Fruit fly (Drosophila melanogaster) whole organism, embryonic: ENCODE data around the gene Arp8.

ENCODE experiments used
- Asciz ChIP-seq: fragments of 200-800 bp; sonication (Bioruptor generic); optimal IDR thresholded peaks from 2 replicates; lab custom pipeline; 2017; ENCODE audit warnings: missing biosample characterization, mild to moderate bottlenecking, missing genetic modification characterization, missing genetic modification reagents
- Atf3 ChIP-seq: fragments of 200-800 bp; sonication (Bioruptor generic); optimal IDR thresholded peaks from 3 replicates; lab custom pipeline; 2016; ENCODE audit warnings: missing biosample characterization, missing genetic modification characterization
- B-H2 ChIP-seq: fragments of 200-800 bp; sonication (Bioruptor generic); optimal IDR thresholded peaks from 2 replicates; lab custom pipeline; 2018; ENCODE audit warnings: missing biosample characterization, mild to moderate bottlenecking, missing genetic modification characterization
- CG10274 ChIP-seq: fragments of 200-800 bp; sonication (Bioruptor generic); optimal IDR thresholded peaks from 3 replicates; lab custom pipeline; 2017; ENCODE audit warnings: missing biosample characterization, mild to moderate bottlenecking, missing genetic modification characterization
- CG11695 ChIP-seq: fragments of 200-800 bp; sonication (Bioruptor generic); IDR thresholded peaks from 3 replicates; pipeline ENCODE4 v1.3.6; 2022; ENCODE audit warnings: missing biosample characterization, missing genetic modification characterization
- CG12071 ChIP-seq: fragments of 200-800 bp; sonication (Bioruptor generic); optimal IDR thresholded peaks from 3 replicates; lab custom pipeline; 2018; ENCODE audit warnings: missing biosample characterization, mild to moderate bottlenecking, missing genetic modification characterization
- CG12391 ChIP-seq: fragments of 200-800 bp; sonication (Bioruptor generic); optimal IDR thresholded peaks from 3 replicates; lab custom pipeline; 2018; ENCODE audit warnings: missing biosample characterization, mild to moderate bottlenecking, missing genetic modification characterization, moderate library complexity
- CG12744 ChIP-seq: fragments of 200-800 bp; sonication (Bioruptor generic); optimal IDR thresholded peaks from 2 replicates; lab custom pipeline; 2016; ENCODE audit warnings: missing biosample characterization, missing genetic modification characterization
- CG13123 ChIP-seq: fragments of 200-800 bp; sonication (Bioruptor generic); optimal IDR thresholded peaks from 2 replicates; lab custom pipeline; 2016; ENCODE audit warnings: missing biosample characterization, missing genetic modification characterization
- CG15269 ChIP-seq: fragments of 200-800 bp; sonication (Bioruptor generic); optimal IDR thresholded peaks from 2 replicates; lab custom pipeline; 2018; ENCODE audit warnings: missing biosample characterization, mild to moderate bottlenecking, missing genetic modification characterization, moderate library complexity
- CG17359 ChIP-seq: fragments of 200-800 bp; sonication (Bioruptor generic); optimal IDR thresholded peaks from 3 replicates; lab custom pipeline; 2018; ENCODE audit warnings: missing biosample characterization, mild to moderate bottlenecking, missing genetic modification characterization, moderate library complexity
- CG17612 ChIP-seq: fragments of 200-800 bp; sonication (Bioruptor generic); IDR thresholded peaks from 2 replicates; pipeline ENCODE4 v1.3.6; 2022; ENCODE audit warnings: missing biosample characterization, missing genetic modification characterization
- CG18476 ChIP-seq: fragments of 200-800 bp; sonication (Bioruptor generic); optimal IDR thresholded peaks from 2 replicates; lab custom pipeline; 2016; ENCODE audit warnings: missing biosample characterization, mild to moderate bottlenecking, missing genetic modification characterization
- CG2889 ChIP-seq: fragments of 200-800 bp; sonication (Bioruptor generic); IDR thresholded peaks from 3 replicates; pipeline ENCODE4 v1.3.6; 2022; ENCODE audit warnings: missing biosample characterization, missing genetic modification characterization
- CG30403 ChIP-seq: fragments of 200-800 bp; sonication (Bioruptor generic); optimal IDR thresholded peaks from 3 replicates; lab custom pipeline; 2016; ENCODE audit warnings: missing biosample characterization, missing genetic modification characterization
- CG33213 ChIP-seq: fragments of 200-800 bp; sonication (Bioruptor generic); optimal IDR thresholded peaks from 3 replicates; lab custom pipeline; 2016; ENCODE audit warnings: missing biosample characterization, missing genetic modification characterization
- CG4854 ChIP-seq: fragments of 200-800 bp; sonication (Bioruptor generic); optimal IDR thresholded peaks from 2 replicates; lab custom pipeline; 2016; ENCODE audit warnings: missing biosample characterization, missing genetic modification characterization, inconsistent platforms
- CG6791 ChIP-seq: fragments of 200-800 bp; sonication (Bioruptor generic); IDR thresholded peaks from 3 replicates; pipeline ENCODE4 v1.3.6; 2022; ENCODE audit warnings: missing biosample characterization, missing genetic modification characterization; ENCODE audit not compliant: partially characterized antibody
- CG8388 ChIP-seq: fragments of 200-800 bp; sonication (Bioruptor generic); optimal IDR thresholded peaks from 2 replicates; lab custom pipeline; 2019; ENCODE audit warnings: missing biosample characterization, mild to moderate bottlenecking, missing genetic modification characterization, moderate library complexity
- Camta ChIP-seq: fragments of 200-800 bp; sonication (Bioruptor generic); optimal IDR thresholded peaks from 2 replicates; lab custom pipeline; 2016; ENCODE audit warnings: missing biosample characterization, missing genetic modification characterization
- Dfd ChIP-seq, 2 experiments: fragments of >200 bp; optimal IDR thresholded peaks; 2 replicates each; lab custom pipeline; 2017; ENCODE audit warnings: missing biosample characterization in 2 of 2, missing genetic modification characterization in 2 of 2
- Drgx ChIP-seq: fragments of 200-800 bp; sonication (Bioruptor generic); IDR thresholded peaks from 2 replicates; pipeline ENCODE4 v1.3.6; 2022; ENCODE audit warnings: missing biosample characterization, missing genetic modification characterization
- Eip74EF ChIP-seq, 2 experiments: fragments of 200-800 bp in 1 of 2; fragments of >200 bp in 1 of 2; sonication (Bioruptor generic) in 1 of 2; optimal IDR thresholded peaks; 2 replicates each; lab custom pipeline; 2017 to 2019; ENCODE audit warnings: missing biosample characterization in 2 of 2, missing genetic modification characterization in 2 of 2, mild to moderate bottlenecking in 1 of 2, moderate library complexity in 1 of 2
- Ets65A ChIP-seq: fragments of 200-800 bp; sonication (Bioruptor generic); peaks from one replicate; lab custom pipeline; 2016; ENCODE audit warnings: missing biosample characterization, missing genetic modification characterization
- HLH54F ChIP-seq: fragments of 200-800 bp; sonication (Bioruptor generic); optimal IDR thresholded peaks from 3 replicates; lab custom pipeline; 2016; ENCODE audit warnings: missing biosample characterization, missing genetic modification characterization
- Lhr ChIP-seq: fragments of 200-800 bp; sonication (Bioruptor generic); optimal IDR thresholded peaks from 3 replicates; lab custom pipeline; 2017; ENCODE audit warnings: mild to moderate bottlenecking, missing biosample characterization, missing genetic modification reagents, missing genetic modification characterization
- Meics ChIP-seq: fragments of 200-800 bp; sonication (Bioruptor generic); optimal IDR thresholded peaks from 2 replicates; lab custom pipeline; 2017; ENCODE audit warnings: missing biosample characterization, mild to moderate bottlenecking, missing genetic modification characterization
- NfI ChIP-seq: fragments of 200-800 bp; sonication (Bioruptor generic); optimal IDR thresholded peaks from 3 replicates; lab custom pipeline; 2018; ENCODE audit warnings: missing biosample characterization, mild to moderate bottlenecking, missing genetic modification characterization, moderate library complexity
- Pdp1 ChIP-seq, 2 experiments: fragments of 200-800 bp; sonication (Bioruptor generic); optimal IDR thresholded peaks; 3 replicates each; lab custom pipeline; 2016; ENCODE audit warnings: missing biosample characterization in 2 of 2, missing genetic modification characterization in 2 of 2, mild to moderate bottlenecking in 1 of 2, moderate library complexity in 1 of 2
- Sox100B ChIP-seq: fragments of 200-800 bp; sonication (Bioruptor generic); optimal IDR thresholded peaks from 3 replicates; lab custom pipeline; 2018; ENCODE audit warnings: missing biosample characterization, mild to moderate bottlenecking, missing genetic modification characterization
- ase ChIP-seq: fragments of 200-800 bp; sonication (Bioruptor generic); IDR thresholded peaks from 3 replicates; pipeline ENCODE4 v1.3.6; 2022; ENCODE audit warnings: missing biosample characterization, missing genetic modification characterization
- ash1 ChIP-seq: fragments of 200-800 bp; sonication (Bioruptor generic); optimal IDR thresholded peaks from 2 replicates; lab custom pipeline; 2018; ENCODE audit warnings: missing biosample characterization, mild to moderate bottlenecking, missing genetic modification characterization
- bcd ChIP-seq: fragments of 200-800 bp; sonication (Bioruptor generic); optimal IDR thresholded peaks from 2 replicates; lab custom pipeline; 2017; ENCODE audit warnings: missing biosample characterization, mild to moderate bottlenecking, missing genetic modification characterization
- chinmo ChIP-seq: fragments of 200-800 bp; sonication (Bioruptor generic); IDR thresholded peaks from 4 replicates; pipeline ENCODE4 v1.3.6; 2022; ENCODE audit warnings: missing biosample characterization, missing genetic modification characterization; ENCODE audit not compliant: partially characterized antibody
- crp ChIP-seq, 2 experiments: fragments of 200-800 bp; sonication (Bioruptor generic); optimal IDR thresholded peaks; 2 replicates in 1 of 2; 3 replicates in 1 of 2; lab custom pipeline; 2017; ENCODE audit warnings: missing biosample characterization in 2 of 2, missing genetic modification characterization in 2 of 2, mild to moderate bottlenecking in 1 of 2, moderate library complexity in 1 of 2
- fd64A ChIP-seq: fragments of 200-800 bp; sonication (Bioruptor generic); optimal IDR thresholded peaks from 3 replicates; lab custom pipeline; 2018; ENCODE audit warnings: missing biosample characterization, mild to moderate bottlenecking, missing genetic modification characterization
- fru ChIP-seq: fragments of >200 bp; optimal IDR thresholded peaks from 2 replicates; lab custom pipeline; 2017
- knrl ChIP-seq: fragments of 200-800 bp; sonication (Bioruptor generic); IDR thresholded peaks from 3 replicates; pipeline ENCODE4 v1.3.6; 2022; ENCODE audit warnings: missing biosample characterization, missing genetic modification characterization; ENCODE audit not compliant: partially characterized antibody
- lbe ChIP-seq: fragments of 200-800 bp; sonication (Bioruptor generic); optimal IDR thresholded peaks from 2 replicates; lab custom pipeline; 2016; ENCODE audit warnings: missing biosample characterization, mild to moderate bottlenecking, missing genetic modification characterization
- pzg ChIP-seq: fragments of 200-800 bp; sonication (Bioruptor generic); optimal IDR thresholded peaks from 3 replicates; lab custom pipeline; 2018; ENCODE audit warnings: missing biosample characterization, mild to moderate bottlenecking, missing genetic modification characterization, moderate library complexity
- repo ChIP-seq: fragments of 200-800 bp; sonication (Bioruptor generic); optimal IDR thresholded peaks from 2 replicates; lab custom pipeline; 2016; ENCODE audit warnings: missing biosample characterization, missing genetic modification characterization
- schlank ChIP-seq: fragments of 200-800 bp; sonication (Bioruptor generic); optimal IDR thresholded peaks from 2 replicates; lab custom pipeline; 2018; ENCODE audit warnings: missing biosample characterization, mild to moderate bottlenecking, missing genetic modification characterization
- slp2 ChIP-seq: fragments of 200-800 bp; sonication (Bioruptor generic); optimal IDR thresholded peaks from 2 replicates; lab custom pipeline; 2016; ENCODE audit warnings: missing biosample characterization, missing genetic modification characterization
- sna ChIP-seq: fragments of 200-800 bp; sonication (Bioruptor generic); IDR thresholded peaks from 2 replicates; pipeline ENCODE4 v1.3.6; 2022; ENCODE audit warnings: missing biosample characterization, missing genetic modification characterization; ENCODE audit not compliant: partially characterized antibody
- sob ChIP-seq: fragments of 200-800 bp; sonication (Bioruptor generic); IDR thresholded peaks from 2 replicates; pipeline ENCODE4 v1.3.6; 2022; ENCODE audit warnings: missing biosample characterization, missing genetic modification characterization
- wek ChIP-seq: fragments of 200-800 bp; sonication (Bioruptor generic); optimal IDR thresholded peaks from 3 replicates; lab custom pipeline; 2018; ENCODE audit warnings: missing biosample characterization, mild to moderate bottlenecking, missing genetic modification characterization, moderate library complexity
- zen2 ChIP-seq: fragments of 200-800 bp; sonication (Bioruptor generic); IDR thresholded peaks from 3 replicates; pipeline ENCODE4 v1.3.6; 2022; ENCODE audit warnings: missing biosample characterization, missing genetic modification characterization; ENCODE audit not compliant: partially characterized antibody
- zf30C ChIP-seq: fragments of 200-800 bp; sonication (Bioruptor generic); optimal IDR thresholded peaks from 3 replicates; lab custom pipeline; 2018; ENCODE audit warnings: missing biosample characterization, mild to moderate bottlenecking, missing genetic modification characterization

Arp8 gene

DNA sequence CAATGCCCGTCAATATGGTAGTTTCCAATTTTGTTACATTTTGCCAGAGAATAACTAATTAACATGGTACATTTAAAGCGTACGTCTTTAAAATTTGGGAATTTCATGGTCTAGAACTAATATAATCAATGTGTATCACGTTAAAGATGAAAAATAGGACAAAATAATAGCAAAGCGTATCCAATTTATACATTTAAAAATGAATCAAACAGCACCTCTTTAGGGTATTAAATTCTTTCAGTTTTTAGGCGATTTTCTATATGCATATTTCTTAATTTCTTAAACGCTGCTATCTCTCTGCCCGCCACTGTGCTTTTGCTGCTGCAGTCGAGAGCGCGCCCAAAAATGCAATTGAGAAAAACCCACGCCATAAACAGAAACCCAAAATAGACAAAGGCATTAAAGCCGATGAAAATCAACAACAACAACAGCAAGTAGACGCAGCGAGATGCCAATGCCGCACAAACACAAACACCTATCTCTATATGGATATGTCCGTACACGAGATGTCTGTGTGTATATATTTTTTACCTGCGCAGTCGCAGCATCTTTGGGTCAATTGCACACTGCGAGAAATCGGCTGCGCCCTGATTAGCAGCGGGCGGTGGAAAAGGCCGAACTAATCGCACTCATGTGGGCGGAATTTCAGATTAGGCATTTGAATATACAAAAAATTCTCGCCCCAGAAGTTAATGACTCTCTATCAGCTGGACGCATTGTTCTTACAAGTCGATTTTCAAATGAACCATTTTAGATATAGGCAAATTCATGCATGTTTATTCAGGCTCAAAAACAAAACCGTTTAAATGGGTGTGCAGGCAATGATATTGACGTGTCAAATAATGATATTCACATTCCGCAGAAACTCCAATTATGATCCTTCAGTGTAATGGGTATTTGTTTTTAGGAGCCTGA, 31.3 kb downstream of the Arp8 start (continued):
- no peak for TF ChIP-seq CG17612 (GFP tag; lab: Robert Waterston, UW)
- TF ChIP-seq CG30403 (GFP tag; lab: Kevin White, UChicago) = peak; percentile 56
- TF ChIP-seq Atf3 = no peak
- peak; percentile 70 for TF ChIP-seq Lhr
- no peak for TF ChIP-seq CG13123 (GFP tag; lab: Kevin White, UChicago)
- no peak for TF ChIP-seq fd64A (GFP tag; lab: Kevin White, UChicago)
- TF ChIP-seq fru (lab: Kevin White, UChicago) = no peak
- TF ChIP-seq CG12391 (tag; lab: Kevin White, UChicago) = peak; percentile 70
- no peak for TF ChIP-seq lbe (GFP tag; lab: Kevin White, UChicago)
- TF ChIP-seq Sox100B (GFP tag; lab: Kevin White, UChicago) = peak; percentile 87
- no peak for TF ChIP-seq schlank (tag; lab: Kevin White, UChicago)
- peak in 1 of 2 experiments; percentile 4 for TF ChIP-seq crp (GFP tag; optimal IDR thresholded peaks at IDR 0.05; lab: Kevin White, UChicago)
- TF ChIP-seq ase (GFP tag; lab: Robert Waterston, UW) = peak; percentile 33; the same call in 1 of the 3 replicates
- TF ChIP-seq CG8388 (GFP tag; lab: Kevin White, UChicago) = peak; percentile 71
- no peak for TF ChIP-seq knrl (GFP tag; lab: Robert Waterston, UW)
- TF ChIP-seq B-H2 (GFP tag; lab: Kevin White, UChicago) = no peak
- no peak for TF ChIP-seq CG4854 (GFP tag; lab: Kevin White, UChicago)
- peak; percentile 51 for TF ChIP-seq bcd (GFP tag; lab: Kevin White, UChicago)
- TF ChIP-seq Meics (GFP tag; lab: Kevin White, UChicago) = no peak
- TF ChIP-seq sob (GFP tag; lab: Robert Waterston, UW) = no peak; the same call in 1 of the 2 replicates
- no peak for TF ChIP-seq pzg (GFP tag; lab: Kevin White, UChicago)
- TF ChIP-seq ash1 (GFP tag; lab: Kevin White, UChicago) = no peak
- TF ChIP-seq CG18476 = peak; percentile 24
- TF ChIP-seq Dfd (GFP tag; optimal IDR thresholded peaks at IDR 0.05; lab: Kevin White, UChicago) = no peak
- peak; percentile 96 for TF ChIP-seq zf30C (GFP tag; lab: Kevin White, UChicago)
- peak; percentile 62 for TF ChIP-seq CG15269 (tag; lab: Kevin White, UChicago)
- TF ChIP-seq sna (GFP tag; lab: Robert Waterston, UW) = no peak
- no peak for TF ChIP-seq HLH54F
- peak; percentile 57 for TF ChIP-seq Drgx (GFP tag; lab: Robert Waterston, UW)
- TF ChIP-seq Eip74EF (GFP tag; optimal IDR thresholded peaks at IDR 0.05; lab: Kevin White, UChicago) = peak in 1 of 2 experiments; percentile 71
- TF ChIP-seq CG12744 (GFP tag; lab: Kevin White, UChicago) = no peak
- TF ChIP-seq CG2889 (GFP tag; lab: Robert Waterston, UW) = no peak
- TF ChIP-seq Camta (GFP tag; lab: Kevin White, UChicago) = peak; percentile 52
- no peak for TF ChIP-seq repo (GFP tag; lab: Kevin White, UChicago)
- TF ChIP-seq wek = no peak
- peak; percentile 26 to 36 for TF ChIP-seq Pdp1 (GFP tag; optimal IDR thresholded peaks at IDR 0.05; lab: Kevin White, UChicago)
- peak; percentile 22; the same call in 1 of the 3 replicates for TF ChIP-seq CG11695 (GFP tag; lab: Robert Waterston, UW)
- TF ChIP-seq CG10274 (GFP tag; lab: Kevin White, UChicago) = no peak
- no peak for TF ChIP-seq zen2 (GFP tag; lab: Robert Waterston, UW)
- TF ChIP-seq CG17359 = peak; percentile 56
- no peak for TF ChIP-seq CG12071 (GFP tag; lab: Kevin White, UChicago)
- peak; percentile 71 for TF ChIP-seq Asciz (GFP tag; lab: Kevin White, UChicago)
- TF ChIP-seq CG6791 (GFP tag; lab: Robert Waterston, UW) = no peak
- TF ChIP-seq NfI (GFP tag; lab: Kevin White, UChicago) = no peak
- peak; percentile 30 for TF ChIP-seq slp2
- peak; percentile 15 for TF ChIP-seq CG33213 (GFP tag; lab: Kevin White, UChicago)
- TF ChIP-seq chinmo = 0 out of 4 replicates have a peak, but pooled peaks have one; percentile 36
- TF ChIP-seq Ets65A (GFP tag; lab: Kevin White, UChicago) = no peak
